Worm (Caenorhabditis elegans): ENCODE measurements around the gene spe-26.

DNA sequence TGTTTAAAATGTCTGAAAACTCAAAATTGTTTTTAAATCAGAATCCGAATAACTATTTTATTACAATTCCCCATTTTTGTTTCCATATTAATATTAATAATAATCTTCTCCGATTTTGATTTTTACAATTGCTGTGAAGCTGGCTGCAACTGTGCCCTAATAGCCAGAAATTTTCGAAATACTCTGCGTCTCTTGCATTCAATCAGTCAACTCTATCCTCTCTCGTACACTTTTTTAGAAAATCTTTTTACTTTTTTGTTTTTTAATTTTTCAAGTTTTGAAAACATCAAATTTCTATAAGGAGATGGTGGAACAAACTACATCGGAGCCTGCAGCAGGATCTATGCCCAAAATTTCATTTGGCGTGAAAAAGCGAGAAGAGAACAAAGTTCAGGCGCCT lies 33.9 kb downstream of the spe-26 start, which contains the start of gene gkow-1:
- TF ChIP-seq lin-26 (GFP tag; IDR thresholded peaks at IDR 0.05) (no peak), snpc-4 (GFP tag; optimal IDR thresholded peaks at IDR 0.05) (no peak), snpc-4 (tag; optimal IDR thresholded peaks at IDR 0.05) (no peak)
